Worm (Caenorhabditis elegans): Measurements from ENCODE around the gene hphd-1.
A peak's percentile ranks its signal among the peaks of the same experiment; 100 is the strongest.

Gene hphd-1

ce11 chrII:13004160-13004871, 7.9 kb upstream of the hphd-1 start:
- no peak for TF ChIP-seq tbx-11 (GFP tag; IDR thresholded peaks at IDR 0.05)
- TF ChIP-seq tra-4 (tag; optimal IDR thresholded peaks at IDR 0.05): no peak
- TF ChIP-seq hnd-1 (tag; optimal IDR thresholded peaks at IDR 0.05): no peak
- TF ChIP-seq tbx-37 (GFP tag; conservative IDR thresholded peaks at IDR 0.05): no peak
- TF ChIP-seq flt-1 (GFP tag; IDR thresholded peaks at IDR 0.05): no peak
- TF ChIP-seq B0310.2 (tag; optimal IDR thresholded peaks at IDR 0.05): no peak
- TF ChIP-seq scrt-1 (GFP tag; IDR thresholded peaks at IDR 0.05): no peak
- no peak for TF ChIP-seq sea-1 (GFP tag; conservative IDR thresholded peaks at IDR 0.05)

- TF ChIP-seq tbx-11 (GFP tag; IDR thresholded peaks at IDR 0.05) (no peak), ets-7 (tag; optimal IDR thresholded peaks at IDR 0.05) (no peak), pes-1 (GFP tag; IDR thresholded peaks at IDR 0.05) (no peak), B0310.2 (tag; optimal IDR thresholded peaks at IDR 0.05) (no peak), ceh-36 (tag; optimal IDR thresholded peaks at IDR 0.05) (no peak), hnd-1 (tag; optimal IDR thresholded peaks at IDR 0.05) (no peak), aly-1 (tag; optimal IDR thresholded peaks at IDR 0.05) (no peak), hmbx-1 (tag; optimal IDR thresholded peaks at IDR 0.05) (no peak), hmg-4 (GFP tag; optimal IDR thresholded peaks at IDR 0.05) (no peak), scrt-1 (GFP tag; IDR thresholded peaks at IDR 0.05) (no peak), sea-1 (GFP tag; conservative IDR thresholded peaks at IDR 0.05) (no peak), F13C5.2 (tag; optimal IDR thresholded peaks at IDR 0.05) (no peak), tra-4 (tag; optimal IDR thresholded peaks at IDR 0.05) (no peak), flt-1 (GFP tag; IDR thresholded peaks at IDR 0.05) (no peak), tbx-37 (GFP tag; conservative IDR thresholded peaks at IDR 0.05) (no peak)
Observed at ce11 chrII:13003244-13003643, 6.9 kb upstream of the hphd-1 start.

ce11 chrII:13000753-13001152, 4.4 kb upstream of the hphd-1 start, which contains the start of gene Y38F1A.8:
Gene Y38F1A.8 (minus strand): TSS chrII:13000853.
- TF ChIP-seq flt-1 (GFP tag; IDR thresholded peaks at IDR 0.05): no peak
- TF ChIP-seq ceh-36 (tag; optimal IDR thresholded peaks at IDR 0.05): no peak
- no peak for TF ChIP-seq pes-1 (GFP tag; IDR thresholded peaks at IDR 0.05)
- no peak for TF ChIP-seq B0310.2 (tag; optimal IDR thresholded peaks at IDR 0.05)
- no peak for TF ChIP-seq F13C5.2 (tag; optimal IDR thresholded peaks at IDR 0.05)
- no peak for TF ChIP-seq sea-1 (GFP tag; conservative IDR thresholded peaks at IDR 0.05)
- TF ChIP-seq tbx-11 (GFP tag; IDR thresholded peaks at IDR 0.05): no peak
- no peak for TF ChIP-seq ets-7 (tag; optimal IDR thresholded peaks at IDR 0.05)
- TF ChIP-seq scrt-1 (GFP tag; IDR thresholded peaks at IDR 0.05): no peak

ce11 chrII:12997413-12997812, 1.0 kb upstream of the hphd-1 start, which contains the start of gene Y38F1A.7:
Gene Y38F1A.7 (minus strand): TSS chrII:12997804.
- TF ChIP-seq ceh-36 (tag; optimal IDR thresholded peaks at IDR 0.05) (no peak), ceh-13 (GFP tag; optimal IDR thresholded peaks at IDR 0.05) (no peak), F13C5.2 (tag; optimal IDR thresholded peaks at IDR 0.05) (no peak), sea-1 (GFP tag; conservative IDR thresholded peaks at IDR 0.05) (no peak), pes-1 (GFP tag; IDR thresholded peaks at IDR 0.05) (no peak), flt-1 (GFP tag; IDR thresholded peaks at IDR 0.05) (no peak), tra-4 (tag; optimal IDR thresholded peaks at IDR 0.05) (no peak)

- no peak for TF ChIP-seq tra-4 (tag; optimal IDR thresholded peaks at IDR 0.05)
- no peak for TF ChIP-seq tbx-11 (GFP tag; IDR thresholded peaks at IDR 0.05)
- no peak for TF ChIP-seq ceh-36 (tag; optimal IDR thresholded peaks at IDR 0.05)
- TF ChIP-seq hnd-1 (tag; optimal IDR thresholded peaks at IDR 0.05): no peak
- no peak for TF ChIP-seq scrt-1 (GFP tag; IDR thresholded peaks at IDR 0.05)
- no peak for TF ChIP-seq pes-1 (GFP tag; IDR thresholded peaks at IDR 0.05)
- TF ChIP-seq ceh-13 (GFP tag; optimal IDR thresholded peaks at IDR 0.05): no peak
- TF ChIP-seq aly-1 (tag; optimal IDR thresholded peaks at IDR 0.05): no peak
- TF ChIP-seq hmbx-1 (tag; optimal IDR thresholded peaks at IDR 0.05): no peak
Observed at ce11 chrII:12995322-12995721, 1.0 kb downstream of the hphd-1 start.

- no peak for TF ChIP-seq pes-1 (GFP tag; IDR thresholded peaks at IDR 0.05)
- TF ChIP-seq scrt-1 (GFP tag; IDR thresholded peaks at IDR 0.05): no peak
- no peak for TF ChIP-seq B0310.2 (tag; optimal IDR thresholded peaks at IDR 0.05)
- no peak for TF ChIP-seq hmg-4 (GFP tag; optimal IDR thresholded peaks at IDR 0.05)
- TF ChIP-seq tbx-11 (GFP tag; IDR thresholded peaks at IDR 0.05): no peak
- no peak for TF ChIP-seq F13C5.2 (tag; optimal IDR thresholded peaks at IDR 0.05)
- TF ChIP-seq tra-4 (tag; optimal IDR thresholded peaks at IDR 0.05): no peak
- no peak for TF ChIP-seq tbx-37 (GFP tag; conservative IDR thresholded peaks at IDR 0.05)
- no peak for TF ChIP-seq hnd-1 (tag; optimal IDR thresholded peaks at IDR 0.05)
- no peak for TF ChIP-seq aly-1 (tag; optimal IDR thresholded peaks at IDR 0.05)
- TF ChIP-seq sea-1 (GFP tag; conservative IDR thresholded peaks at IDR 0.05): no peak
- no peak for TF ChIP-seq ets-7 (tag; optimal IDR thresholded peaks at IDR 0.05)
- TF ChIP-seq flt-1 (GFP tag; IDR thresholded peaks at IDR 0.05): no peak
- TF ChIP-seq hmbx-1 (tag; optimal IDR thresholded peaks at IDR 0.05): no peak
- no peak for TF ChIP-seq ceh-13 (GFP tag; optimal IDR thresholded peaks at IDR 0.05)
- TF ChIP-seq ceh-36 (tag; optimal IDR thresholded peaks at IDR 0.05): no peak
- TF ChIP-seq ama-1 (optimal IDR thresholded peaks at IDR 0.05): no peak
Observed at ce11 chrII:12994009-12994788, 2.2 kb downstream of the hphd-1 start.

ce11 chrII:12992980-12993379, 3.4 kb downstream of the hphd-1 start:
- TF ChIP-seq ama-1 (optimal IDR thresholded peaks at IDR 0.05) (peak; percentile 61), ceh-36 (tag; optimal IDR thresholded peaks at IDR 0.05) (no peak)
